Worm (Caenorhabditis elegans) whole organism, young adult: ENCODE measurements around the gene F40G9.5.
A peak's percentile ranks its signal among the peaks of the same experiment; 100 is the strongest.

Experiments used
- C17E4.6 ChIP-seq: fragments of 200-800 bp; sonication (Bioruptor generic); IDR thresholded peaks from 2 replicates; pipeline ENCODE4 v1.3.6; 2022; ENCODE audit warnings: missing genetic modification reagents, missing genetic modification characterization, missing compliant biosample characterization
- F23B12.7 ChIP-seq: sonication (generic microtip); optimal IDR thresholded peaks from 2 replicates; lab custom pipeline; 2017; ENCODE audit warnings: missing genetic modification characterization, mild to moderate bottlenecking, missing compliant biosample characterization, antibody characterized with exemption, moderate library complexity; ENCODE audit not compliant: insufficient read depth
- F37B4.10 ChIP-seq: fragments of 200-800 bp; sonication (Bioruptor generic); IDR thresholded peaks from 2 replicates; pipeline ENCODE4 v1.3.6; 2022; ENCODE audit warnings: missing genetic modification characterization, missing compliant biosample characterization
- F39B2.1 ChIP-seq: fragments of 200-800 bp; sonication (Bioruptor generic); IDR thresholded peaks from 2 replicates; pipeline ENCODE4 v1.3.6; 2022; ENCODE audit warnings: missing genetic modification reagents, missing genetic modification characterization, missing compliant biosample characterization
- F55B11.4 ChIP-seq: sonication (generic microtip); optimal IDR thresholded peaks from 2 replicates; lab custom pipeline; 2016; ENCODE audit warnings: missing compliant biosample characterization, missing genetic modification characterization, borderline replicate concordance; ENCODE audit not compliant: insufficient read depth
- K12H6.12 ChIP-seq: fragments of 200-800 bp; sonication (Bioruptor generic); optimal IDR thresholded peaks from 2 replicates; lab custom pipeline; 2018; ENCODE audit warnings: mild to moderate bottlenecking, missing genetic modification characterization, missing compliant biosample characterization
- Y53F4B.3 ChIP-seq: fragments of 200-800 bp; sonication (Bioruptor generic); IDR thresholded peaks from 2 replicates; pipeline ENCODE4 v1.3.6; 2022; ENCODE audit warnings: missing genetic modification reagents, missing genetic modification characterization, missing compliant biosample characterization
- ama-1 ChIP-seq, 3 experiments: fragments of 150-350 bp in 1 of 3; sonication (generic microtip) in 2 of 3; optimal IDR thresholded peaks; 2 replicates each; lab custom pipeline; 2014 to 2018; ENCODE audit warnings: missing biosample characterization in 2 of 3, missing genetic modification characterization in 2 of 3, missing genetic modification reagents in 2 of 3
- attf-6 ChIP-seq: fragments of 200-800 bp; sonication (Bioruptor generic); IDR thresholded peaks from 2 replicates; pipeline ENCODE4 v1.3.6; 2022; ENCODE audit warnings: missing genetic modification reagents, missing genetic modification characterization, missing compliant biosample characterization
- bed-2 ChIP-seq: fragments of 200-800 bp; sonication (Bioruptor generic); IDR thresholded peaks from 2 replicates; pipeline ENCODE4 v1.3.6; 2022; ENCODE audit warnings: missing genetic modification reagents, missing genetic modification characterization, missing compliant biosample characterization
- ceh-27 ChIP-seq: fragments of 200-800 bp; sonication (Bioruptor generic); optimal IDR thresholded peaks from 2 replicates; lab custom pipeline; 2018; ENCODE audit warnings: mild to moderate bottlenecking, missing genetic modification characterization, moderate library complexity, missing compliant biosample characterization
- ceh-40 ChIP-seq: fragments of 200-800 bp; sonication (Bioruptor generic); IDR thresholded peaks from 2 replicates; pipeline ENCODE4 v1.3.6; 2022; ENCODE audit warnings: missing genetic modification characterization, missing compliant biosample characterization
- ceh-91 ChIP-seq: fragments of 200-800 bp; sonication (Bioruptor generic); IDR thresholded peaks from 2 replicates; pipeline ENCODE4 v1.3.6; 2022; ENCODE audit warnings: missing genetic modification reagents, missing genetic modification characterization, missing compliant biosample characterization
- die-1 ChIP-seq: sonication (generic microtip); optimal IDR thresholded peaks from 2 replicates; lab custom pipeline; 2016; ENCODE audit warnings: missing genotype, mild to moderate bottlenecking, missing genetic modification characterization, missing compliant biosample characterization
- efl-1 ChIP-seq: fragments of 150-350 bp; optimal IDR thresholded peaks from 2 replicates; lab custom pipeline; 2014; ENCODE audit warnings: missing biosample characterization, missing genetic modification reagents, missing genetic modification characterization
- hmg-1.2 ChIP-seq: fragments of 200-800 bp; sonication (Bioruptor generic); IDR thresholded peaks from 2 replicates; pipeline ENCODE4 v1.3.6; 2022; ENCODE audit warnings: missing genetic modification reagents, missing genetic modification characterization, missing compliant biosample characterization
- lin-40 ChIP-seq: sonication (generic microtip); optimal IDR thresholded peaks from 2 replicates; lab custom pipeline; 2016; ENCODE audit warnings: missing genetic modification characterization, mild to moderate bottlenecking, missing compliant biosample characterization, missing genotype, missing genetic modification reagents
- lin-54 ChIP-seq: fragments of 200-800 bp; sonication (Bioruptor generic); optimal IDR thresholded peaks from 2 replicates; lab custom pipeline; 2018; ENCODE audit warnings: mild to moderate bottlenecking, missing genetic modification characterization, missing compliant biosample characterization
- madf-6 ChIP-seq: fragments of 200-800 bp; sonication (Bioruptor generic); IDR thresholded peaks from 2 replicates; pipeline ENCODE4 v1.3.6; 2022; ENCODE audit warnings: missing genetic modification reagents, missing genetic modification characterization, missing compliant biosample characterization
- mcd-1 ChIP-seq: fragments of 200-800 bp; sonication (Bioruptor generic); IDR thresholded peaks from 2 replicates; pipeline ENCODE4 v1.3.6; 2022; ENCODE audit warnings: missing genetic modification reagents, missing genetic modification characterization, missing compliant biosample characterization
- mes-4 ChIP-seq: sonication (generic microtip); optimal IDR thresholded peaks from 2 replicates; lab custom pipeline; 2016; ENCODE audit warnings: missing genotype, missing genetic modification characterization, missing compliant biosample characterization
- nhr-80 ChIP-seq: sonication (generic microtip); optimal IDR thresholded peaks from 2 replicates; lab custom pipeline; 2016; ENCODE audit warnings: missing genetic modification characterization, missing compliant biosample characterization
- nhr-90 ChIP-seq: sonication (generic microtip); optimal IDR thresholded peaks from 2 replicates; lab custom pipeline; 2016; ENCODE audit warnings: missing genotype, mild to moderate bottlenecking, missing genetic modification characterization, missing compliant biosample characterization
- pbrm-1 ChIP-seq: fragments of 200-800 bp; sonication (Bioruptor generic); IDR thresholded peaks from 2 replicates; pipeline ENCODE4 v1.3.6; 2022; ENCODE audit warnings: missing genetic modification reagents, missing genetic modification characterization, missing compliant biosample characterization
- rpc-1 ChIP-seq, 2 experiments: fragments of 150-350 bp in 1 of 2; sonication (generic microtip) in 1 of 2; optimal IDR thresholded peaks; 2 replicates each; lab custom pipeline; 2014 to 2018; ENCODE audit warnings: missing biosample characterization in 1 of 2, missing genetic modification characterization in 1 of 2, missing genetic modification reagents in 1 of 2, missing genotype in 1 of 2
- sdz-38 ChIP-seq: sonication (generic microtip); optimal IDR thresholded peaks from 2 replicates; lab custom pipeline; 2016; ENCODE audit warnings: missing genotype, missing genetic modification characterization, missing compliant biosample characterization
- sea-2 ChIP-seq: fragments of 200-800 bp; sonication (Bioruptor generic); IDR thresholded peaks from 2 replicates; pipeline ENCODE4 v1.3.6; 2022; ENCODE audit warnings: missing genetic modification characterization, missing compliant biosample characterization
- snpc-3.4 ChIP-seq: sonication (generic microtip); optimal IDR thresholded peaks from 2 replicates; lab custom pipeline; 2017; ENCODE audit warnings: missing genetic modification characterization, mild to moderate bottlenecking, missing compliant biosample characterization, antibody characterized with exemption, moderate library complexity, missing genotype, missing genetic modification reagents
- tbx-9 ChIP-seq: sonication (generic microtip); optimal IDR thresholded peaks from 2 replicates; lab custom pipeline; 2016; ENCODE audit warnings: borderline replicate concordance, missing genetic modification characterization, inconsistent platforms, missing compliant biosample characterization
- zim-3 ChIP-seq: sonication (generic microtip); optimal IDR thresholded peaks from 2 replicates; lab custom pipeline; 2017; ENCODE audit warnings: mild to moderate bottlenecking, missing genetic modification characterization, moderate library complexity, missing compliant biosample characterization
- ztf-22 ChIP-seq: fragments of 200-800 bp; sonication (Bioruptor generic); optimal IDR thresholded peaks from 2 replicates; lab custom pipeline; 2018; ENCODE audit warnings: mild to moderate bottlenecking, missing genetic modification characterization, moderate library complexity, missing compliant biosample characterization
- ztf-25 ChIP-seq: fragments of 200-800 bp; sonication (Bioruptor generic); IDR thresholded peaks from 2 replicates; pipeline ENCODE4 v1.3.6; 2022; ENCODE audit warnings: missing genetic modification reagents, missing genetic modification characterization, missing compliant biosample characterization
- ztf-26 ChIP-seq: sonication (generic microtip); optimal IDR thresholded peaks from 2 replicates; lab custom pipeline; 2017; ENCODE audit warnings: missing genetic modification characterization, missing compliant biosample characterization
- ztf-3 ChIP-seq: fragments of 200-800 bp; sonication (Bioruptor generic); optimal IDR thresholded peaks from 2 replicates; lab custom pipeline; 2018; ENCODE audit warnings: mild to moderate bottlenecking, missing genetic modification characterization, missing compliant biosample characterization

F40G9.5 gene

ce11 chrIII:194160-194559 is 13.1 kb downstream of the F40G9.5 start, which contains the start of gene F40G9.17 (continued):
- no peak for TF ChIP-seq F37B4.10 (GFP tag; lab: Robert Waterston, UW)
- TF ChIP-seq ceh-27 (GFP tag; lab: Kevin White, UChicago) = no peak

- TF ChIP-seq lin-40 (tag; lab: Kevin White, UChicago) = no peak
- TF ChIP-seq madf-6 (GFP tag; lab: Robert Waterston, UW) = 0 out of 2 replicates have a peak, but pooled peaks have one; percentile 10
These were observed 22.9 kb downstream of the F40G9.5 start for ce11 chrIII:203953-204352.

- no peak for TF ChIP-seq die-1 (tag; lab: Kevin White, UChicago)
- no peak for TF ChIP-seq ceh-40 (GFP tag; lab: Robert Waterston, UW)
- TF ChIP-seq Y53F4B.3 (GFP tag; lab: Robert Waterston, UW) = no peak
- TF ChIP-seq C17E4.6 (GFP tag; lab: Robert Waterston, UW) = no peak
- no peak for TF ChIP-seq hmg-1.2 (GFP tag; lab: Robert Waterston, UW)
- TF ChIP-seq sdz-38 (tag; lab: Kevin White, UChicago) = no peak
- TF ChIP-seq snpc-3.4 = no peak
- TF ChIP-seq zim-3 (tag; lab: Kevin White, UChicago) = no peak
- TF ChIP-seq nhr-80 = no peak
- TF ChIP-seq F39B2.1 = no peak
- no peak for TF ChIP-seq rpc-1 (optimal IDR thresholded peaks at IDR 0.05; lab: Kevin White, UChicago)
- TF ChIP-seq rpc-1 (tag; optimal IDR thresholded peaks at IDR 0.05; lab: Kevin White, UChicago) = no peak
- no peak for TF ChIP-seq ama-1 (optimal IDR thresholded peaks at IDR 0.05; lab: Kevin White, UChicago)
- TF ChIP-seq ama-1 (GFP tag; optimal IDR thresholded peaks at IDR 0.05; lab: Kevin White, UChicago) = no peak
- TF ChIP-seq lin-54 (GFP tag; lab: Kevin White, UChicago) = no peak
- TF ChIP-seq, all 124 proteins: peak for 0
These were observed 26.0 kb downstream of the F40G9.5 start, which contains the start of gene W10C4.1 for ce11 chrIII:207023-207422. TSS of gene W10C4.1 (minus strand) at chrIII:207123.

- TF ChIP-seq K12H6.12 = no peak
- no peak for TF ChIP-seq mcd-1 (GFP tag; lab: Robert Waterston, UW)
- TF ChIP-seq nhr-80 = no peak
- no peak for TF ChIP-seq ceh-91 (GFP tag; lab: Robert Waterston, UW)
- no peak for TF ChIP-seq nhr-90
- no peak for TF ChIP-seq ztf-25 (GFP tag; lab: Robert Waterston, UW)
- no peak for TF ChIP-seq pbrm-1 (GFP tag; lab: Robert Waterston, UW)
- no peak for TF ChIP-seq mes-4 (tag; lab: Kevin White, UChicago)
- TF ChIP-seq ztf-26 (tag; lab: Kevin White, UChicago) = no peak
- TF ChIP-seq ama-1 (optimal IDR thresholded peaks at IDR 0.05; lab: Kevin White, UChicago) = no peak
- TF ChIP-seq ama-1 (GFP tag; optimal IDR thresholded peaks at IDR 0.05; lab: Kevin White, UChicago) = no peak
- no peak for TF ChIP-seq ztf-22 (GFP tag; lab: Kevin White, UChicago)
- no peak for TF ChIP-seq efl-1 (GFP tag; lab: Kevin White, UChicago)
- no peak for TF ChIP-seq bed-2
- TF ChIP-seq attf-6 (GFP tag; lab: Robert Waterston, UW) = no peak
- no peak for TF ChIP-seq sea-2 (GFP tag; lab: Robert Waterston, UW)
- TF ChIP-seq F55B11.4 (tag; lab: Kevin White, UChicago) = no peak
- no peak for TF ChIP-seq tbx-9 (tag; lab: Kevin White, UChicago)
- TF ChIP-seq ztf-3 (GFP tag; lab: Kevin White, UChicago) = no peak
- TF ChIP-seq F23B12.7 = no peak
- no peak for TF ChIP-seq rpc-1 (optimal IDR thresholded peaks at IDR 0.05; lab: Kevin White, UChicago)
- TF ChIP-seq rpc-1 (tag; optimal IDR thresholded peaks at IDR 0.05; lab: Kevin White, UChicago) = no peak
These were observed 28.0 kb downstream of the F40G9.5 start for ce11 chrIII:208793-209694.
